Worm (Caenorhabditis elegans) whole organism, dauer: ENCODE data around the gene Y38E10A.8.
"Not testable (repeated sequence)": the region's sequence is repeated elsewhere in the genome, so short reads cannot be mapped to it uniquely, and the experiment has no call there.

ENCODE experiments used
- unc-62 ChIP-seq: sonication (generic microtip); optimal IDR thresholded peaks from 2 replicates; lab custom pipeline; 2017; ENCODE audit warnings: missing biosample characterization, missing genetic modification reagents, missing genetic modification characterization

Gene Y38E10A.8

DNA sequence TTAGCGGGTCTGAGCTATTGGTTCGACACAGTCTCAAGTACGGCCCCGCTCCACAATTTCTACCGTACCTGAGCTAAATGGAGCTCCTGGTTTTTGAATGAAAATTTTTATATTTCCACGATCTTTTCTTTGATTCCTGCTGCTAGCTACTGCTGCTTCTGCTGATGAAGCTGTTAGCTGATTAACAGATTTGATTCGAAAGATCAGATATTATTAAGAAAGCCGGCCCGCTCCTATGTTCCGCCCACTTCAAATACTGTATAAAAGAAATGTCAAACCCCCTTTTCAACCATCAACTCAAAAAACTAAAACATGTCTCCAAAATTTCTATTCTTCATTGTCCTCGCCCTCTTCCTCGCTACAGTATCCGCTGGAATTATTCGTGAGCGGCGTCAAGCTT lies 10.6 kb downstream of the Y38E10A.8 start, which contains the start of gene nspe-3:
Gene nspe-3 (plus strand): TSS at position 301 of the 400 bp plus-strand sequence.
- TF ChIP-seq unc-62 (GFP tag; lab: Kevin White, UChicago): no peak

DNA sequence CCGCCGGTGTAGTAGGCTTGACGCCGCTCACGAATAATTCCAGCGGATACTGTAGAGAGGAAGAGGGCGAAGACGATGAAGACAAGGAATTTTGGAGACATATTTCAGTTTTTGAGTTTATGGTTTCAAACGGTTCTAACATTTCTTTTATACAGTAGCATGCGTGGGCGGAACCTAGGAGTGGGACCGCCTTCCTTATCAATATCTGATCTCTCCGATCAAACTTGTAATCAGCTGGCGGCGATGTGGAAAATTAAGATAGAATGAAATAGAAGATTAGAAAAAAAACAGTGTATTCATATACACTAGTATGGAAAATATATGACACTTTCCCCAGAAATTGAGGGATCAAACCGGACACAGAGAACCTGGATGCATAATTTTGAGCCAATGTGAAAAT lies 12.3 kb downstream of the Y38E10A.8 start, which contains the start of gene nspe-2:
Gene nspe-2 (minus strand): TSS at position 101 of the 400 bp plus-strand sequence.
- no peak for TF ChIP-seq unc-62 (GFP tag; lab: Kevin White, UChicago)

DNA sequence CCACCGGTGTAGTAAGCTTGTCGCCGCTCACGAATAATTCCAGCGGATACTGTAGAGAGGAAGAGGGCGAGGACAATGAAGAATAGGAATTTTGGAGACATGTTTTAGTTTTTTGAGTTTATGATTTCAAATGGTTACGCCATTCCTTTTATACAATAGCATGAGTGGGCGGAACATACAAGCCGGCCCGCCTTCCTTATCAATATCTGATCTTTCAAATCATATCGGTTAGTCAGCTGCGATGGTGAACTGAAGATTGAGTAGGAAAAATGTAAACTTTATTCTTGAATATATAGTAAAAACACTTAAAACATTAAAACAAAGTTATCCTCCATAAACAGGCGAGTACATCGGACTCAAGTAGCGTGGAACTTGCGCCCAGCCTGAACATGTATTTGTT lies 13.8 kb downstream of the Y38E10A.8 start, which contains the start of gene nspe-1:
Gene nspe-1 (minus strand): TSS at position 101 of the 400 bp plus-strand sequence.
- TF ChIP-seq unc-62 (GFP tag; lab: Kevin White, UChicago): no peak

DNA sequence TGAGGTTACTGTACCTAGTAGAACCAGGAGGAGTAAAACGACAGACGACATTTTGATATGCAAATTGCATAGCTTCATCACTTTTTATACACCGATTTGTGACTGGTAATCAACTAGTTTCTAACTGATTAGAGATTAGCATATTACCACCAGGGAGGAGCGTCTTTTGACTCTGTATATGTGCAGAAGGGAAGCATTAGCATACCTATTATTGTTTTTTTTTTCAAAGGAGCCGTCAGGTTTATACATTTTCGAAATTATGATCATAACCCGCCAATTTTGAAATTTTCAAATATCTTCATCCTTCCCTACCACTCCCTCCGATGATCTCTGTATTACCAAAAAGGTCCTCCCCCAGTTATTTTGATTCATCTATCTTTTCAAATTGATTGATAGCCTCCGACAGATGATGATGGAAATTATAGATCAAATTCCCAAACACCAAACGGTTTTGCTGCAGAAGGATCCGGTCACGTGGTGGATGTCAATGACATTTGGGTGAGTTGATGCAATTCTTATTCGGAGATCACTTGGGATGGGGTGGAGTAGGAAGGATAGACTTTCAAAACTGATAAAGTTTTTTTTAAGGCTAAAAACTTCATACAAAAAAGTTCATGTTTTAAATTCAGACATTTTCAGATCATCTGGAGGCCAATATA lies 15.0 kb downstream of the Y38E10A.8 start, which contains the start of gene nspe-8:
Gene nspe-8 (minus strand): TSS at position 51 of the 659 bp plus-strand sequence.
- TF ChIP-seq unc-62 (GFP tag; lab: Kevin White, UChicago): no peak

DNA sequence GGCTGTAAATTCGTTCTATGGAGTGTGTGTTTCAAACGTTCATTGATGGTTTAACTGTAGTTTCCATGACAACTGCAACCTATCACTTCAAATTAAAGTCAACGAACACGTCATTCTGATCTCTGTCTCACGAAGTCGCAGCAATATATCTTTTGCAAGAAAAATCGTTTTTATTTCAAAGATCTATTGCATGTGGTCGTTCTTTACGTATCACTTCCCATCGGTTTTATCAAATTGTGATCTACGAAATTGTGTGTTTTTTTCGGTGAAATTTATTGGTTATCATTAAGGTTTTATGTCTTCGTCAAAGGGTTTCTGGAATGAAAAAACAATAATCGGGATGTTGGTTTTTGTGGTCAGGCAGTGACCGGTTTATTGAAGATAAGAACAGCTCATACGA lies 15.8 kb downstream of the Y38E10A.8 start:
- TF ChIP-seq unc-62 (GFP tag; lab: Kevin White, UChicago): no peak

DNA sequence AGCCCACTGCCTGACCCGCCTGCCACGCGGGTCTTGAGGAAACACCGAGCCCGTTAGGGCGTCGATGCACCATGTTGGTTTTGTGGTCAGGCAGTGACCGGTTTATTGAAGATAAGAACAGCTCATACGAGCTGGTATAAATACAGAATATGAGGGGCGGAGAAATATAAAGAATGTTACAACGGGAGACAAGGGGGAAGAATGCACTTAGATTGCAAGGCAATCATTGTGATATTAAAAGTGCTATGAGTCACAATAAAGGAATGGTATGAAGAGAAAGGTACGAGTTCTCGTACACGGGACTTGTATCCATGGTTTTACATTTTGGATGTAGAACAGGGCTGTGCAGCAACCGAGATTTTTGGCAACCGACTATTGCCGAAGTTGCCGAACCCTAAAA lies 17.4 kb downstream of the Y38E10A.8 start, which contains the start of gene Y38E10A.14:
Gene Y38E10A.14 (minus strand): TSS at position 101 of the 400 bp plus-strand sequence.
- not testable (repeated sequence) for TF ChIP-seq unc-62 (GFP tag; lab: Kevin White, UChicago)

DNA sequence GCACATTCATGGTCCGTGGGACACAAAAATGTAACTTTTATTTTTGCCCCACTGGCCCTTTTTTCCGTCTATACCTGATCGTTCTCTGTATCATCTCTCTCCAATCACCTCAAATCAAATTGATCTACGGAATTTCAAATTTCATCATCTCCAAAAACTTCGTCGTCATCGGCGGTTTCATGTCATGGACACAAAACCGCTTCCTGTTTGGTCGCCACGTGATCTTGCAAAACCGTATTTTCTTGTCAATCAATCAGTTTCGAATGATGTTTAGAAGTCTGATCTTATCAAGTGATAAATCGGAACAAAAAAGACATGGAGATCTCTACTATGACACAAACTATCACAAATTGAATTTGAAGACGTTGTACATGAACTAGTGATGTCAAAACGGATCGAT lies 18.7 kb downstream of the Y38E10A.8 start:
- no peak for TF ChIP-seq unc-62 (GFP tag; lab: Kevin White, UChicago)

DNA sequence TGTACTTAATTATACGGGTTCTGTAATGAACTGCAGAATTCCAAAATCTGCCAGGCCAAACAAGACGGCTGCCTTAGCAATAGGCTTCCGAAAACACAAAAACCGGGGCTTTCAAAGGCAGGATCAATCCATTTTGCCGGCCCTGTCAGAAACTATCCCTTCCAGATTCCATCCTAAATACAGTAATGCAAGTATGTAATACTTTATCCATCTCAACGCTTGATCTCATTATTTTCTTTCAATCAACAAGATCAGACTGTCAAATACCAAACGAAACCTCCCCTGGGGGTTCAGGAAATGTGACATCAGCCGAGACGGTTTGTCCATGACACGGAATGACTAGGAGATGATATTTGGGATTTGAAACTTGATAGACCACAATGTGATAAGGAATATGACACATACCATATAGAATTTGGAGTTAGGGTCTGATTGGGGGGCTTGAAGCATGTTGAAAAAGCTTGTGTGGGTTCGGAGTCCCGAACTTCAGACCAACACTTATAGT lies 19.2 kb downstream of the Y38E10A.8 start:
- TF ChIP-seq unc-62 (GFP tag; lab: Kevin White, UChicago): no peak

DNA sequence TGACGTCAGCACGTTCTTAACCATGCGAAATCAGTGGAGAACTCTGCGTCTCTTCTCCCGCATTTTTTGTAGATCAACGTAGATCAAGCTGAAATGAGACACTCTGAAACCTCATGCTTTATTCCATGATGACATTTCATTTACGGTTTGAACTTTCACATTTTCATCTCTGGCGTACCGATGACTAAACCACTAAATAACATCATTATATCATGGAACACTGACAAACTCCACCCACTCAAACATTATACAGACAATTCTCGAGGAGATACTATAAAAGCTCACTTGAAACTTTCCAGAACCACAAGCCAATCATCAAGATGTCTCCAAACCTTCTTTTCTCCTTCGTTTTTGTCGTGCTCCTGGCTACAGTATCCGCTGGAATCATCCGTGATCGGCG lies 19.9 kb downstream of the Y38E10A.8 start, which contains the start of gene nspe-7:
Gene nspe-7 (plus strand): TSS at position 301 of the 400 bp plus-strand sequence.
- no peak for TF ChIP-seq unc-62 (GFP tag; lab: Kevin White, UChicago)

DNA sequence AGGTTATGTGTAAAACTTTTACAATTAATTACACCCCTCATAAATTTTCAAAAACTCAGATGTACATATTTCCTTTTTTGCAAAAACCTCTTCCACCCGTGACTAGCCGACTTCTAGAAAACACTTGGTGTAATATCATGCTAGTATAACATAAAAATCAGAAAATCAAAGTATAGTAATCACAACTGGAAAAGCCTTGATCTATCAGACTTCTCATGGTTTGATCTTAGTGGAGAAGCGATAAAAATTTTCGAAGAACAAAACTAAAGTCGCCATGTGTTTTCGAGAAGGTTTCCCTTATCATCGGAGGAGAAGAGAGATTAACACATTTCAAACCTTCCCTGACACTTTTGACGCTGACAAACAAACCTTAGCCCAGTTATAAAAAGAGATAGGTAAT lies 21.6 kb downstream of the Y38E10A.8 start, which contains the start of gene nspe-5:
Gene nspe-5 (plus strand): TSS at position 301 of the 400 bp plus-strand sequence.
- no peak for TF ChIP-seq unc-62 (GFP tag; lab: Kevin White, UChicago)

DNA sequence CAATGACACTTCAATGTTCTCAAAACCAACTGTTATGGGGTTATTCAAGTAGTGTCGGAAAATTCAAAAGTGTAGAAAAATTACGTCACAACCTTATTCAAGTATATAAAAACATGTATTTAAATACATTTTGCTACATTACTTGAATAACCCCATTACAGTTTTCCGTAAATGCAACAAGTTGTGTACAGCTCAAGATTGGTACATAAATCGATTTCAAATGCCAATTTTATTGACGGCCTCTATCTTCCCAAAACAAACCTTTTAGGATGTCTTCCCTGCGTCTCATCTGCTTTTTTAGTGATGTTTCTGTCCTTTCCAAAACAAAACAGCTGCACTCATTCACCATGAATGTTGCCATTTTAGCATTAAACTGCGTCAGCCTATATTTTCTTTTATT lies 22.4 kb downstream of the Y38E10A.8 start, which contains the start of gene Y38E10A.28:
Gene Y38E10A.28 (plus strand): TSS at position 301 of the 400 bp plus-strand sequence.
- TF ChIP-seq unc-62 (GFP tag; lab: Kevin White, UChicago): no peak

DNA sequence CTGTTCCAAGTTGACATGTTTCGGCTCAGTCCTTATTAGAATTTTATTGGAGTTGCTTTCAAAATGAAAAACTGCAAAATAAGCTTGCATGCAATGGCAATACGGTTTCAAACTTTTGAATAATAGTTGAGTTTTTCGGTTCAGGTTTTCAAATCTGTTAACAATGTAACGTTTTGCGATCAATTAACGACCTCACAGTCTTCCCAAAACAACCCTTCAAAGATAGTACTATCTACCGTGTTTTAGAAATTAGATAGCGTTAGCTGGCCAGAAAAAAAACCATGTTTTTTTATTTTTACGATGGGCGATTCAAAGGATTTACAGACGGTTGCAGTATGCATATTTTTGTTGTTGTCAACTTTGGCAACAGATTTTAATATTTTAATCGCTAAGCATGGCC lies 23.9 kb downstream of the Y38E10A.8 start, which contains the start of gene Y38E10A.34:
Gene Y38E10A.34 (plus strand): TSS at position 301 of the 400 bp plus-strand sequence.
- no peak for TF ChIP-seq unc-62 (GFP tag; lab: Kevin White, UChicago)

DNA sequence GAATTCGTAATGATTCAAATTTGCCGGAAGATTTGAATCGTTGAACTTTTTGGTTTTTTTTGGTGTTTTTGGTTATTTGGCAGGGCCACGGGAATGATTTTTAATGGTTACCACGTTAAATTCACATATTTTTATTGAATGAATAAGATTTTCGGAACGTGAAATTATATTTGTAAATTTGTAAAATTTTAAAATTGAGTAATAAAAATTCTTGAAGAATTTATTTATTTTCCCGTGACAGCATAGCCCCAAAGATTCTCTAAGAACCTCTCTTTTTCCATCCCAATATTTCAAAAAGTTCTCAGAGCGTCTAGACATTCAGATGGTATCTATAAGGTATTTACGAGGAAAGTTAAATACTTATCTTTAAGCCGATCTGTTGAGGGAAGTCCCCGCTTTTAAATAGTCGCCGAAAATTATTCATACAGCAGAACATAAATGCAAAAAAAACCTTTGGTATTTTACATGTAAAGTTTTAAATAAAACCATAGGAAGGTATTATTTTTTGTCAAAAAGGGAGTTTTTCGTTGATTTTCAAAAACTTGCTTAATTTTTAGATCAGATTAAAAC lies 27.8 kb downstream of the Y38E10A.8 start, which contains the start of gene Y38E10A.17:
Gene Y38E10A.17 (minus strand): TSS at position 51 of the 570 bp plus-strand sequence.
- no peak for TF ChIP-seq unc-62 (GFP tag; lab: Kevin White, UChicago)

DNA sequence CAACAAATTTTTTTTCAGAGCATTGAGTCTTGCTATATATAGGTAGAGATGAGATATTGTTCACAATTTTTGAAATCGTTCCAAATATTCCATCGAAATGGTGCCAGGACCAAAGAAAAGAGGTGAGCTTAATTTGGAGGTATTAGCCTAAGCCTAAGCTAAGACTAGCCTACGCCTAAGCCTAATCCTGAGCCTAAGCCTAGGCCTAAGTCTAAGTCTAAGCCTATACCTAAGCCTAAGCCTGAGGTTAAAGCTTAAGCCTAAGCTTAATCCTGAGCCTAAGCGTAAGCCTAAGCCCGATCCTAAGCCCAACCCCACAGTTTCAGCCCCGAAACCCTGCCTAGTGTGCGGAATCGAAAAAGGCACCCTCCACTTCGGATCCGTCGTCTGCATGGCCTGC lies 29.6 kb downstream of the Y38E10A.8 start, which contains the start of gene nhr-234:
Gene nhr-234 (plus strand): TSS at position 77 of the 400 bp plus-strand sequence.
- TF ChIP-seq unc-62 (GFP tag; lab: Kevin White, UChicago): no peak

DNA sequence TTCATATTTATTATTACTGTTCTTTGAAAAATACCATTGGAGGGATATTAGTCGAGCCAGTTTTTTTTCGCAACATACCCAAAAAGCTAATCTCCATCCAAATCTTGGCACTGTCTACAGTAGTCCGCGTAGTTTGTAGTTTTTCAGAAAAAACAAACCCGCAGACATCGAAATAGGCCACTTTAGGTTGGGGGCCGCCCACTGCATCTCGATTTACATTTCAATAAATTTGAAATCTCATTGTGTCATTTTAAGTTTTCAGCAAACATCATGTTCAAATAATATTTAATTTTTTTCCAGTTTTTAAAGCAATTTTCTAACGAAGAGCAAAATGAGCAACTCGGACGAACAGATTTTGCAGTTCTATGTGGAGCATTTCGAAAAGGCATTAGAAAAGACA lies 33.4 kb downstream of the Y38E10A.8 start, which contains the start of gene nhr-235:
Gene nhr-235 (plus strand): TSS at position 301 of the 400 bp plus-strand sequence.
- no peak for TF ChIP-seq unc-62 (GFP tag; lab: Kevin White, UChicago)

DNA sequence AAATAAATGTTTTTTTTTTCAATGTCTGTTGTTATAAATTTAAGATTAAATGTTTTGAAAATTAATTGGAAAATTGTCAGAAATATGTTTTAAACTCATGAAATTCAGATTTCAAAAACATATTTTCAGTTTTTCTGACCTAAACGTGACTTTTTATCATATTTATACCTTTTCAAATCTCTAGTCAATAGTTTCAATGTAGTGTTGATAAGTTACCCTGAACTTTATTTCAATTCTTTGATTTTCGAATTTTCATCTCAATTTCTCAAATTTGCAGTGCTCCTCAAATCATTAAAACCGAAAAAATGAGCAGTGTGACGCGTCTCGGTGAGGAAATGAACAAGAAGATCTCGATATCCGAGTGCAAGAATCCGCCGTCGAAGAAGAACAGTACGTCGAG lies 47.4 kb downstream of the Y38E10A.8 start, which contains the start of gene rgs-4:
Gene rgs-4 (plus strand): TSS at position 301 of the 400 bp plus-strand sequence.
- TF ChIP-seq unc-62 (GFP tag; lab: Kevin White, UChicago): no peak
